Worm (Caenorhabditis elegans) whole organism, early embryonic: ENCODE measurements around the gene clh-3.

ENCODE experiments used
- ama-1 ChIP-seq: fragments of 150-350 bp; optimal IDR thresholded peaks from 2 replicates; lab custom pipeline; 2014
- flt-1 ChIP-seq: fragments of 200-800 bp; sonication (Bioruptor generic); IDR thresholded peaks from 2 replicates; pipeline ENCODE4 v1.3.6; 2022; ENCODE audit warnings: missing genetic modification characterization, missing compliant biosample characterization
- sea-1 ChIP-seq: fragments of 200-800 bp; sonication (Bioruptor generic); conservative IDR thresholded peaks from 2 replicates; pipeline ENCODE4 v1.3.6; 2022; ENCODE audit warnings: missing genetic modification characterization, missing compliant biosample characterization

DNA sequence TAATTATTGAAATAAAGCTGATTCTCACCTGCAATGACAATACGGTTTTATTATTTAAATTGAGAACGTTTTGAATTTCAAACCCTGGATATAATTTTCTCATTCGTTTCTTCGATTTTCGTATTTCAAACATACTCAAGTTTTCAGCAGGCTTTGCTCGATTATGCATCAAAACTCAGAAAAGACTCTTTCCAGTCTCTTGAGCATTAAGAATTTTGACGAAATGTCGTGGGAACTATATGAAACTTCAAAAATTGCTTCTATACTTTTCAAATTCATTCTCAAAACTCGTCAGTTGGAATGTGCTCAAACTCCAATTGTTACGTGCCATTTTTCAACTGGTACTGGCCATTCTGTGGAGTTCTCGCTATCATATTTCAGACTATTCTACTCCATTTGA, 20.3 kb downstream of the clh-3 start, which contains the start of gene srd-59:
- TF ChIP-seq sea-1 (GFP tag; lab: Robert Waterston, UW) (no peak), ama-1 (lab: Kevin White, UChicago) (no peak), flt-1 (no peak)
